Fruit fly (Drosophila melanogaster) whole organism, adult: ENCODE results near the gene Fpgs2.

ENCODE experiments used
- Clk ChIP-seq: fragments of 200-800 bp; sonication (Bioruptor generic); optimal IDR thresholded peaks from 2 replicates; lab custom pipeline; 2017; ENCODE audit warnings: missing biosample characterization, missing genetic modification characterization
- Mnt ChIP-seq: fragments of 200-800 bp; sonication (Bioruptor generic); optimal IDR thresholded peaks from 2 replicates; lab custom pipeline; 2016; ENCODE audit warnings: missing biosample characterization, mild to moderate bottlenecking, missing genetic modification characterization

DNA sequence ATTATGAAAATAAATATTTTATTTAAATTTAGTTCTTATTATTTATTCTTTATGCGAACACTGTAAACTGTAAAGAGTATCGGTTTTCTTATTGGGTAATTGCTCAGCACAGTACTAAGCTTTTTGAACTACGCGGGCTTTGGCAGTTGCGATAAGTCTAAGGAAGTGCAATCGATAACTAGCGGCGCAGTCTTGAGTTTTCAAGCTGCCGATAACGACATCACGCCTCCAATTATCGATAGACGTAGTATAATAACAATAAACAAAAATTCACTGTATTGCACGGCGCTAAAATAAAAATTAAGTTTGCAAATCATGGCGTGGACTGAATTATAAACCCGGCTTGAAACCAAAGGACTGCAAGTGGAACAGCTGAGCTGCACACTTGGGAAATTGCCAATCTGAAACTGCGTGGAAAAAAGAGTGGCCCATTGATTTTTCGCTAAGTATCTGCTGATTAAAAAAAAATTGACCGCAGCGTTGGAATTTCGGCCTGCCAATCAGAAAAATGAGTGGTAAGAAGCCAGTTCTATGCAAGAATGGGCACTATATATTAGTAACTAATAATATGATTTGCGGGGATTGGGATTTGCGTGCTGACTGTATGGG is 46.5 kb downstream of the Fpgs2 start, which contains the start of gene Cep97:
- TF ChIP-seq Clk (GFP tag; lab: Kevin White, UChicago) (no peak), Mnt (GFP tag; lab: Kevin White, UChicago) (no peak)
